Fruit fly (Drosophila melanogaster) whole organism, embryonic: ENCODE measurements around the gene fal.

Source experiments
- Aef1 ChIP-seq: fragments of 200-800 bp; sonication (Bioruptor generic); IDR thresholded peaks from 3 replicates; pipeline ENCODE4 v1.3.6; 2022; ENCODE audit warnings: missing biosample characterization, missing genetic modification characterization
- Atf3 ChIP-seq: fragments of 200-800 bp; sonication (Bioruptor generic); optimal IDR thresholded peaks from 3 replicates; lab custom pipeline; 2016; ENCODE audit warnings: missing biosample characterization, missing genetic modification characterization
- B-H2 ChIP-seq: fragments of 200-800 bp; sonication (Bioruptor generic); optimal IDR thresholded peaks from 2 replicates; lab custom pipeline; 2018; ENCODE audit warnings: missing biosample characterization, mild to moderate bottlenecking, missing genetic modification characterization
- CG10431 ChIP-seq: fragments of 200-800 bp; sonication (Bioruptor generic); optimal IDR thresholded peaks from 3 replicates; lab custom pipeline; 2018; ENCODE audit warnings: missing biosample characterization, mild to moderate bottlenecking, missing genetic modification characterization
- CG11398 ChIP-seq: fragments of 200-800 bp; sonication (Bioruptor generic); optimal IDR thresholded peaks from 2 replicates; lab custom pipeline; 2016; ENCODE audit warnings: missing biosample characterization, missing genetic modification characterization
- CG11723 ChIP-seq: fragments of 200-800 bp; sonication (Bioruptor generic); optimal IDR thresholded peaks from 2 replicates; lab custom pipeline; 2017; ENCODE audit warnings: missing biosample characterization, mild to moderate bottlenecking, missing genetic modification characterization
- CG12391 ChIP-seq: fragments of 200-800 bp; sonication (Bioruptor generic); optimal IDR thresholded peaks from 3 replicates; lab custom pipeline; 2018; ENCODE audit warnings: missing biosample characterization, mild to moderate bottlenecking, missing genetic modification characterization, moderate library complexity
- CG12942 ChIP-seq: fragments of 200-800 bp; sonication (Bioruptor generic); optimal IDR thresholded peaks from 3 replicates; lab custom pipeline; 2016; ENCODE audit warnings: missing biosample characterization, missing genetic modification characterization
- CG13296 ChIP-seq: fragments of 200-800 bp; sonication (Bioruptor generic); optimal IDR thresholded peaks from 3 replicates; lab custom pipeline; 2018; ENCODE audit warnings: missing biosample characterization, mild to moderate bottlenecking, missing genetic modification characterization
- CG13775 ChIP-seq: fragments of 200-800 bp; sonication (Bioruptor generic); optimal IDR thresholded peaks from 3 replicates; lab custom pipeline; 2017; ENCODE audit warnings: missing biosample characterization, mild to moderate bottlenecking, missing genetic modification characterization
- CG1529 ChIP-seq: fragments of 200-800 bp; sonication (Bioruptor generic); optimal IDR thresholded peaks from 3 replicates; lab custom pipeline; 2018; ENCODE audit warnings: missing biosample characterization, missing genetic modification characterization
- CG15601 ChIP-seq: fragments of 200-800 bp; sonication (Bioruptor generic); optimal IDR thresholded peaks from 3 replicates; lab custom pipeline; 2019; ENCODE audit warnings: missing biosample characterization, mild to moderate bottlenecking, missing genetic modification characterization, moderate library complexity
- CG18599 ChIP-seq: fragments of 200-800 bp; sonication (Bioruptor generic); optimal IDR thresholded peaks from 3 replicates; lab custom pipeline; 2017; ENCODE audit warnings: missing biosample characterization, missing genetic modification characterization, mild to moderate bottlenecking, moderate library complexity, missing genetic modification reagents
- CG2120 ChIP-seq: fragments of 200-800 bp; sonication (Bioruptor generic); optimal IDR thresholded peaks from 3 replicates; lab custom pipeline; 2016; ENCODE audit warnings: missing biosample characterization, missing genetic modification characterization
- CG33557 ChIP-seq: fragments of 200-800 bp; sonication (Bioruptor generic); optimal IDR thresholded peaks from 2 replicates; lab custom pipeline; 2019; ENCODE audit warnings: missing biosample characterization, mild to moderate bottlenecking, missing genetic modification characterization, moderate library complexity
- CG3995 ChIP-seq: fragments of 200-800 bp; sonication (Bioruptor generic); optimal IDR thresholded peaks from 3 replicates; lab custom pipeline; 2016; ENCODE audit warnings: missing biosample characterization, missing genetic modification characterization
- CG42726 ChIP-seq: fragments of 200-800 bp; sonication (Bioruptor generic); IDR thresholded peaks from 2 replicates; pipeline ENCODE4 v1.3.6; 2022; ENCODE audit warnings: missing biosample characterization, missing genetic modification characterization; ENCODE audit not compliant: partially characterized antibody
- CG4282 ChIP-seq: fragments of 200-800 bp; sonication (Bioruptor generic); optimal IDR thresholded peaks from 2 replicates; lab custom pipeline; 2016; ENCODE audit warnings: missing biosample characterization, missing genetic modification characterization
- CG6175 ChIP-seq: fragments of 200-800 bp; sonication (Bioruptor generic); IDR thresholded peaks from 3 replicates; pipeline ENCODE4 v1.3.6; 2022; ENCODE audit warnings: missing biosample characterization, missing genetic modification characterization
- CG7745 ChIP-seq: fragments of 200-800 bp; sonication (Bioruptor generic); optimal IDR thresholded peaks from 2 replicates; lab custom pipeline; 2018; ENCODE audit warnings: missing biosample characterization, mild to moderate bottlenecking, missing genetic modification characterization, moderate library complexity
- CG9876 ChIP-seq: fragments of 200-800 bp; sonication (Bioruptor generic); optimal IDR thresholded peaks from 2 replicates; lab custom pipeline; 2016; ENCODE audit warnings: missing biosample characterization, missing genetic modification characterization
- CrebB ChIP-seq: fragments of 200-800 bp; sonication (Bioruptor generic); optimal IDR thresholded peaks from 3 replicates; lab custom pipeline; 2018; ENCODE audit warnings: missing biosample characterization, mild to moderate bottlenecking, missing genetic modification characterization
- Eip74EF ChIP-seq, 2 experiments: fragments of 200-800 bp in 1 of 2; fragments of >200 bp in 1 of 2; sonication (Bioruptor generic) in 1 of 2; optimal IDR thresholded peaks; 2 replicates each; lab custom pipeline; 2017 to 2019; ENCODE audit warnings: missing biosample characterization in 2 of 2, missing genetic modification characterization in 2 of 2, mild to moderate bottlenecking in 1 of 2, moderate library complexity in 1 of 2
- Hmr ChIP-seq: fragments of 200-800 bp; sonication (Bioruptor generic); optimal IDR thresholded peaks from 3 replicates; lab custom pipeline; 2017; ENCODE audit warnings: mild to moderate bottlenecking, missing biosample characterization, missing genetic modification reagents, missing genetic modification characterization
- MTF-1 ChIP-seq: fragments of 200-800 bp; sonication (Bioruptor generic); optimal IDR thresholded peaks from 2 replicates; lab custom pipeline; 2018; ENCODE audit warnings: missing biosample characterization, mild to moderate bottlenecking, missing genetic modification characterization, borderline replicate concordance
- Mad ChIP-seq: fragments of 200-800 bp; sonication (Bioruptor generic); optimal IDR thresholded peaks from 2 replicates; lab custom pipeline; 2016; ENCODE audit warnings: missing biosample characterization, missing genetic modification characterization
- Mrtf ChIP-seq: fragments of 200-800 bp; sonication (Bioruptor generic); IDR thresholded peaks from 3 replicates; pipeline ENCODE4 v1.3.6; 2022; ENCODE audit warnings: missing biosample characterization, missing genetic modification characterization
- NK7.1 ChIP-seq: fragments of 200-800 bp; sonication (Bioruptor generic); optimal IDR thresholded peaks from 3 replicates; lab custom pipeline; 2016; ENCODE audit warnings: missing biosample characterization, missing genetic modification characterization
- Side ChIP-seq: fragments of 200-800 bp; sonication (Bioruptor generic); optimal IDR thresholded peaks from 2 replicates; lab custom pipeline; 2016; ENCODE audit warnings: missing biosample characterization, missing genetic modification characterization
- Spps ChIP-seq: fragments of 200-800 bp; sonication (Bioruptor generic); optimal IDR thresholded peaks from 2 replicates; lab custom pipeline; 2018; ENCODE audit warnings: missing biosample characterization, mild to moderate bottlenecking, missing genetic modification characterization
- Sry-δ ChIP-seq: fragments of 200-800 bp; sonication (Bioruptor generic); optimal IDR thresholded peaks from 2 replicates; lab custom pipeline; 2016; ENCODE audit warnings: missing biosample characterization, missing genetic modification characterization
- Xrp1 ChIP-seq: fragments of 200-800 bp; sonication (Bioruptor generic); IDR thresholded peaks from 2 replicates; pipeline ENCODE4 v1.3.6; 2022; ENCODE audit warnings: missing biosample characterization, missing genetic modification characterization
- ap ChIP-seq: fragments of 200-800 bp; sonication (Bioruptor generic); IDR thresholded peaks from 2 replicates; pipeline ENCODE4 v1.3.6; 2022; ENCODE audit warnings: missing biosample characterization, missing genetic modification characterization
- cwo ChIP-seq: fragments of 200-800 bp; sonication (Bioruptor generic); optimal IDR thresholded peaks from 3 replicates; lab custom pipeline; 2017; ENCODE audit warnings: missing biosample characterization, missing genetic modification characterization, mild to moderate bottlenecking, moderate library complexity, missing genetic modification reagents
- dmrt99B ChIP-seq: fragments of 200-800 bp; sonication (Bioruptor generic); optimal IDR thresholded peaks from 2 replicates; lab custom pipeline; 2018; ENCODE audit warnings: missing biosample characterization, mild to moderate bottlenecking, missing genetic modification characterization, moderate library complexity
- gem ChIP-seq: fragments of 200-800 bp; sonication (Bioruptor generic); optimal IDR thresholded peaks from 2 replicates; lab custom pipeline; 2019; ENCODE audit warnings: missing biosample characterization, mild to moderate bottlenecking, missing genetic modification characterization, moderate library complexity
- grn ChIP-seq: fragments of 200-800 bp; sonication (Bioruptor generic); optimal IDR thresholded peaks from 3 replicates; lab custom pipeline; 2017; ENCODE audit warnings: missing biosample characterization, missing genetic modification characterization
- klu ChIP-seq: fragments of 200-800 bp; sonication (Bioruptor generic); IDR thresholded peaks from 2 replicates; pipeline ENCODE4 v1.3.6; 2022; ENCODE audit warnings: missing biosample characterization, missing genetic modification characterization
- lov ChIP-seq, 2 experiments: fragments of 200-800 bp in 1 of 2; fragments of >200 bp in 1 of 2; sonication (Bioruptor generic) in 1 of 2; IDR thresholded peaks in 1 of 2; optimal IDR thresholded peaks in 1 of 2; 2 replicates in 1 of 2; 3 replicates in 1 of 2; pipeline versions ENCODE4 v1.3.6 to Lab custom; 2017 to 2022; ENCODE audit warnings: missing biosample characterization in 1 of 2, missing genetic modification characterization in 1 of 2
- luna ChIP-seq: fragments of 200-800 bp; sonication (Bioruptor generic); optimal IDR thresholded peaks from 2 replicates; lab custom pipeline; 2016; ENCODE audit warnings: missing biosample characterization, missing genetic modification characterization
- pan ChIP-seq, 4 experiments: fragments of >200 bp in 3 of 4; fragments of 200-800 bp in 1 of 4; sonication (Bioruptor generic) in 1 of 4; optimal IDR thresholded peaks in 3 of 4; IDR thresholded peaks in 1 of 4; 2 replicates each; pipeline versions ENCODE4 v1.3.6 to Lab custom; 2017 to 2022; ENCODE audit warnings: missing biosample characterization in 2 of 4, missing genetic modification characterization in 2 of 4, mixed read lengths in 1 of 4
- pfk ChIP-seq: fragments of 200-800 bp; sonication (Bioruptor generic); optimal IDR thresholded peaks from 2 replicates; lab custom pipeline; 2018; ENCODE audit warnings: missing biosample characterization, mild to moderate bottlenecking, missing genetic modification characterization, moderate library complexity
- psq ChIP-seq: fragments of 200-800 bp; sonication (Bioruptor generic); optimal IDR thresholded peaks from 2 replicates; lab custom pipeline; 2017; ENCODE audit warnings: missing biosample characterization, missing genetic modification characterization
- run ChIP-seq: fragments of 200-800 bp; sonication (Bioruptor generic); optimal IDR thresholded peaks from 3 replicates; lab custom pipeline; 2018; ENCODE audit warnings: missing biosample characterization, mild to moderate bottlenecking, missing genetic modification characterization
- so ChIP-seq: fragments of 200-800 bp; sonication (Bioruptor generic); IDR thresholded peaks from 3 replicates; pipeline ENCODE4 v1.3.6; 2022; ENCODE audit warnings: missing biosample characterization, missing genetic modification characterization
- ssp ChIP-seq: fragments of 200-800 bp; sonication (Bioruptor generic); IDR thresholded peaks from 2 replicates; pipeline ENCODE4 v1.3.6; 2022; ENCODE audit warnings: missing biosample characterization, missing genetic modification characterization
- tgo ChIP-seq: fragments of 200-800 bp; sonication (Bioruptor generic); IDR thresholded peaks from 3 replicates; pipeline ENCODE4 v1.3.6; 2022; ENCODE audit warnings: missing biosample characterization, missing genetic modification characterization
- wor ChIP-seq: fragments of 200-800 bp; sonication (Bioruptor generic); IDR thresholded peaks from 2 replicates; pipeline ENCODE4 v1.3.6; 2022; ENCODE audit warnings: missing biosample characterization, missing genetic modification characterization

fal gene

DNA sequence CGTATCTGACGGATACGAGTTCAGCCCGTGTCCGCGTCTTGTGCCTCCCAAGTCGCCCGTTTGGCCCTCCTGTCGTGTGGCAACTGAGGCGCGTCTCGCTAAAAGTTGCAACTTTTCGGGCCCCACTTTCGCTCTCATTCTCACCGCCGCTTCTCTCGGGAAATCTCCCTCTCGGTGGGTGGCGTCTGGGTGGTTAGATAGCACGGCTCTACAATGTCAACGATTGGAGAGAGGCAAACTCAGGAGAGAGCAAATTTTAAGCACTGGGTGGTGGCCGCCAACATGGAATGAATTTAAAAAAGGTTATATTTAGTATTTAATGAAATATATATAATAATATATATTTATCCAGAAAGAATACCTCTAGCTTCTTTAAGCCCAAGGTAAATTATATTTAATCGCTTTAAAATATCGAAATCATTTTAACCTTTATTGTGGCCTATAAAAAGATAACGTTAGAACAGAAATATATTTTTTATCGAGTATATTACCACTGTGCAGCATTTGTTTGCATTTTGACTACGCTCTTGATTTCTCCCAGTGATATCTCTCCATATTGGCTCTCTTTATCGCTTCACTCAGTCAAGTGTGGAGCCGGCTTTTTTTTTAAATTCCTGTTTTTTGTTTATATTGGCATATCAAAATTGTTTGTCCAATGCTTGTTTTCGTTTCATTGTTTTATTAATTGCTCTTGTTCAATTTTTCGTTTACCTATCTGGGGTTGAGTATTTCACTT lies 1.8 kb upstream of the fal start, which contains the start of gene Gbs-76A (continued):
- TF ChIP-seq CG9876 (GFP tag; lab: Kevin White, UChicago) = no peak
- TF ChIP-seq run = peak; percentile 81
- TF ChIP-seq CG7745 (tag; lab: Kevin White, UChicago) = no peak
- no peak for TF ChIP-seq Side (GFP tag; lab: Kevin White, UChicago)
- peak; percentile 66 for TF ChIP-seq CG2120
- TF ChIP-seq dmrt99B = peak; percentile 90
- no peak for TF ChIP-seq luna (GFP tag; lab: Kevin White, UChicago)
- TF ChIP-seq CG12942 (GFP tag; lab: Kevin White, UChicago) = no peak
- no peak for TF ChIP-seq Sry-δ
- peak in 1 of 2 experiments; percentile 79 for TF ChIP-seq Eip74EF (GFP tag; optimal IDR thresholded peaks at IDR 0.05; lab: Kevin White, UChicago)
- peak; percentile 85 for TF ChIP-seq Xrp1 (GFP tag; lab: Robert Waterston, UW)
- TF ChIP-seq CG4282 (GFP tag; lab: Kevin White, UChicago) = no peak
- peak; percentile 94 for TF ChIP-seq gem (tag; lab: Kevin White, UChicago)
- peak; percentile 64 for TF ChIP-seq Aef1
- peak; percentile 10 for TF ChIP-seq psq (GFP tag; lab: Kevin White, UChicago)
- TF ChIP-seq CrebB (tag; lab: Kevin White, UChicago) = peak; percentile 52
- no peak for TF ChIP-seq CG42726 (GFP tag; lab: Robert Waterston, UW)
- TF ChIP-seq CG11398 (GFP tag; lab: Kevin White, UChicago) = no peak
- peak; percentile 95 for TF ChIP-seq CG13296
- TF ChIP-seq CG15601 = peak; percentile 82
- TF ChIP-seq MTF-1 (GFP tag; lab: Kevin White, UChicago) = no peak
- peak; percentile 62 for TF ChIP-seq CG1529 (GFP tag; lab: Kevin White, UChicago)
- TF ChIP-seq Atf3 = no peak
- no peak for TF ChIP-seq NK7.1 (GFP tag; lab: Kevin White, UChicago)
- TF ChIP-seq CG6175 (GFP tag; lab: Robert Waterston, UW) = peak; percentile 61; the same call in 2 of the 3 replicates
- TF ChIP-seq pfk (GFP tag; lab: Kevin White, UChicago) = peak; percentile 28
- peak; percentile 79 for TF ChIP-seq tgo (GFP tag; lab: Robert Waterston, UW)
- TF ChIP-seq ssp (GFP tag; lab: Robert Waterston, UW) = peak; percentile 56
- TF ChIP-seq CG11723 (GFP tag; lab: Kevin White, UChicago) = peak; percentile 53
- peak; percentile 93 for TF ChIP-seq CG18599 (GFP tag; lab: Kevin White, UChicago)
- no peak for TF ChIP-seq pan (optimal IDR thresholded peaks at IDR 0.05; lab: Kevin White, UChicago)
- peak in 1 of 2 experiments; percentile 78 for TF ChIP-seq pan (GFP tag; optimal IDR thresholded peaks at IDR 0.05 in 1 of 2, IDR thresholded peaks at IDR 0.05 in 1 of 2)
- TF ChIP-seq cwo (GFP tag; lab: Kevin White, UChicago) = peak; percentile 87
- TF ChIP-seq CG12391 (tag; lab: Kevin White, UChicago) = peak; percentile 89
- no peak for TF ChIP-seq Mad (GFP tag; lab: Kevin White, UChicago)
- TF ChIP-seq grn (GFP tag; lab: Kevin White, UChicago) = no peak
- no peak for TF ChIP-seq Spps (tag; lab: Kevin White, UChicago)
- 0 out of 3 replicates have a peak, but pooled peaks have one; percentile 48 for TF ChIP-seq Mrtf (GFP tag; lab: Robert Waterston, UW)
- TF ChIP-seq so = no peak; the same call in 2 of the 3 replicates
- TF ChIP-seq CG33557 (GFP tag; lab: Kevin White, UChicago) = peak; percentile 60
- peak; percentile 49; the same call in 1 of the 2 replicates for TF ChIP-seq ap
- TF ChIP-seq CG3995 = no peak
- no peak for TF ChIP-seq klu (GFP tag; lab: Robert Waterston, UW)
- peak; percentile 76 for TF ChIP-seq CG13775 (GFP tag; lab: Kevin White, UChicago)
- peak; percentile 78 for TF ChIP-seq CG10431 (GFP tag; lab: Kevin White, UChicago)
- TF ChIP-seq lov (optimal IDR thresholded peaks at IDR 0.05; lab: Kevin White, UChicago) = no peak
- TF ChIP-seq lov (GFP tag; IDR thresholded peaks at IDR 0.05; lab: Robert Waterston, UW) = 0 out of 3 replicates have a peak, but pooled peaks have one; percentile 27
- TF ChIP-seq wor (GFP tag; lab: Robert Waterston, UW) = peak; percentile 59
- peak; percentile 90 for TF ChIP-seq Hmr
- peak; percentile 86 for TF ChIP-seq B-H2
